Worm (Caenorhabditis elegans) whole organism, L4/young adult: ENCODE data around the gene sdz-19.

ENCODE experiments used
- W03F9.2 ChIP-seq: fragments of 150-350 bp; optimal IDR thresholded peaks from 2 replicates; lab custom pipeline; 2014; ENCODE audit warnings: missing biosample characterization, missing genetic modification characterization
- dao-5 ChIP-seq: sonication (generic microtip); optimal IDR thresholded peaks from 2 replicates; lab custom pipeline; 2016; ENCODE audit warnings: missing genotype, missing genetic modification characterization, moderate library complexity, missing compliant biosample characterization
- him-1 ChIP-seq: sonication (generic microtip); optimal IDR thresholded peaks from 2 replicates; lab custom pipeline; 2016; ENCODE audit warnings: missing genotype, missing genetic modification reagents, missing genetic modification characterization, missing compliant biosample characterization

- TF ChIP-seq him-1 (tag; lab: Kevin White, UChicago) (no peak), dao-5 (tag; lab: Kevin White, UChicago) (no peak), W03F9.2 (tag; lab: Kevin White, UChicago) (no peak)
These were observed 8.4 kb upstream of the sdz-19 start for ce11 chrX:12511384-12512007.
